Fruit fly (Drosophila melanogaster) whole organism, embryonic: ENCODE data around the gene Hexo2.

Experiments
- Adf1 ChIP-seq: fragments of 200-800 bp; sonication (Bioruptor generic); IDR thresholded peaks from 2 replicates; pipeline ENCODE4 v1.3.6; 2022; ENCODE audit warnings: missing biosample characterization, missing genetic modification characterization
- B-H2 ChIP-seq: fragments of 200-800 bp; sonication (Bioruptor generic); optimal IDR thresholded peaks from 2 replicates; lab custom pipeline; 2018; ENCODE audit warnings: missing biosample characterization, mild to moderate bottlenecking, missing genetic modification characterization
- BEAF-32 ChIP-seq: fragments of 200-800 bp; sonication (Bioruptor generic); optimal IDR thresholded peaks from 3 replicates; lab custom pipeline; 2017; ENCODE audit warnings: missing biosample characterization, missing genetic modification characterization, mild to moderate bottlenecking, moderate library complexity, missing genetic modification reagents
- Bdp1 ChIP-seq: fragments of 200-800 bp; sonication (Bioruptor generic); optimal IDR thresholded peaks from 3 replicates; lab custom pipeline; 2016; ENCODE audit warnings: missing biosample characterization, missing genetic modification characterization
- CG12071 ChIP-seq: fragments of 200-800 bp; sonication (Bioruptor generic); optimal IDR thresholded peaks from 3 replicates; lab custom pipeline; 2018; ENCODE audit warnings: missing biosample characterization, mild to moderate bottlenecking, missing genetic modification characterization
- CG12236 ChIP-seq: fragments of 200-800 bp; sonication (Bioruptor generic); optimal IDR thresholded peaks from 2 replicates; lab custom pipeline; 2016; ENCODE audit warnings: missing biosample characterization, missing genetic modification characterization
- CG15269 ChIP-seq: fragments of 200-800 bp; sonication (Bioruptor generic); optimal IDR thresholded peaks from 2 replicates; lab custom pipeline; 2018; ENCODE audit warnings: missing biosample characterization, mild to moderate bottlenecking, missing genetic modification characterization, moderate library complexity
- CG15696 ChIP-seq: fragments of 200-800 bp; sonication (Bioruptor generic); optimal IDR thresholded peaks from 2 replicates; lab custom pipeline; 2019; ENCODE audit warnings: missing biosample characterization, mild to moderate bottlenecking, missing genetic modification characterization, moderate library complexity
- CG1647 ChIP-seq: fragments of 200-800 bp; sonication (Bioruptor generic); optimal IDR thresholded peaks from 3 replicates; lab custom pipeline; 2016; ENCODE audit warnings: missing biosample characterization, missing genetic modification characterization
- CG16813 ChIP-seq: fragments of 200-800 bp; sonication (Bioruptor generic); IDR thresholded peaks from 3 replicates; pipeline ENCODE4 v1.3.6; 2022; ENCODE audit warnings: missing biosample characterization, missing genetic modification characterization; ENCODE audit not compliant: partially characterized antibody
- CG17359 ChIP-seq: fragments of 200-800 bp; sonication (Bioruptor generic); optimal IDR thresholded peaks from 3 replicates; lab custom pipeline; 2018; ENCODE audit warnings: missing biosample characterization, mild to moderate bottlenecking, missing genetic modification characterization, moderate library complexity
- CG2199 ChIP-seq: fragments of 200-800 bp; sonication (Bioruptor generic); IDR thresholded peaks from 3 replicates; pipeline ENCODE4 v1.3.6; 2022; ENCODE audit warnings: missing biosample characterization, missing genetic modification characterization
- CG3065 ChIP-seq: fragments of 200-800 bp; sonication (Bioruptor generic); optimal IDR thresholded peaks from 2 replicates; lab custom pipeline; 2016; ENCODE audit warnings: missing biosample characterization, missing genetic modification characterization
- CG6175 ChIP-seq: fragments of 200-800 bp; sonication (Bioruptor generic); IDR thresholded peaks from 3 replicates; pipeline ENCODE4 v1.3.6; 2022; ENCODE audit warnings: missing biosample characterization, missing genetic modification characterization
- CG6654 ChIP-seq: fragments of 200-800 bp; sonication (Bioruptor generic); optimal IDR thresholded peaks from 2 replicates; lab custom pipeline; 2017; ENCODE audit warnings: missing biosample characterization, mild to moderate bottlenecking, missing genetic modification characterization
- CG7839 ChIP-seq: fragments of 200-800 bp; sonication (Bioruptor generic); optimal IDR thresholded peaks from 3 replicates; lab custom pipeline; 2018; ENCODE audit warnings: missing biosample characterization, mild to moderate bottlenecking, missing genetic modification characterization, moderate library complexity
- CG8478 ChIP-seq: fragments of >200 bp; optimal IDR thresholded peaks from 2 replicates; lab custom pipeline; 2018
- CG9797 ChIP-seq: fragments of 200-800 bp; sonication (Bioruptor generic); optimal IDR thresholded peaks from 3 replicates; lab custom pipeline; 2018; ENCODE audit warnings: missing biosample characterization, mild to moderate bottlenecking, missing genetic modification characterization
- Chrac-16 ChIP-seq: fragments of 200-800 bp; sonication (Bioruptor generic); optimal IDR thresholded peaks from 3 replicates; lab custom pipeline; 2016; ENCODE audit warnings: missing biosample characterization, missing genetic modification characterization
- D19B ChIP-seq: fragments of 200-800 bp; sonication (Bioruptor generic); optimal IDR thresholded peaks from 2 replicates; lab custom pipeline; 2017; ENCODE audit warnings: missing biosample characterization, mild to moderate bottlenecking, missing genetic modification characterization
- Dek ChIP-seq: fragments of 200-800 bp; sonication (Bioruptor generic); optimal IDR thresholded peaks from 3 replicates; lab custom pipeline; 2019; ENCODE audit warnings: missing biosample characterization, mild to moderate bottlenecking, missing genetic modification characterization, moderate library complexity
- Dfd ChIP-seq, 2 experiments: fragments of >200 bp; optimal IDR thresholded peaks; 2 replicates each; lab custom pipeline; 2017; ENCODE audit warnings: missing biosample characterization in 2 of 2, missing genetic modification characterization in 2 of 2
- Doc3 ChIP-seq: fragments of 200-800 bp; sonication (Bioruptor generic); IDR thresholded peaks from 3 replicates; pipeline ENCODE4 v1.3.6; 2022; ENCODE audit warnings: missing biosample characterization, missing genetic modification characterization; ENCODE audit not compliant: partially characterized antibody
- ERR ChIP-seq: fragments of 200-800 bp; sonication (Bioruptor generic); optimal IDR thresholded peaks from 2 replicates; lab custom pipeline; 2016; ENCODE audit warnings: missing biosample characterization, missing genetic modification characterization
- Gsc ChIP-seq: fragments of 200-800 bp; sonication (Bioruptor generic); IDR thresholded peaks from 2 replicates; pipeline ENCODE4 v1.3.6; 2022; ENCODE audit warnings: missing biosample characterization, missing genetic modification characterization
- Hand ChIP-seq: fragments of 200-800 bp; sonication (Bioruptor generic); optimal IDR thresholded peaks from 2 replicates; lab custom pipeline; 2017; ENCODE audit warnings: mild to moderate bottlenecking, missing biosample characterization, missing genetic modification reagents, missing genetic modification characterization
- Hr51 ChIP-seq, 2 experiments: fragments of 200-800 bp; sonication (Bioruptor generic); optimal IDR thresholded peaks; 2 replicates in 1 of 2; 3 replicates in 1 of 2; lab custom pipeline; 2016 to 2018; ENCODE audit warnings: missing biosample characterization in 2 of 2, missing genetic modification characterization in 2 of 2, mild to moderate bottlenecking in 1 of 2, moderate library complexity in 1 of 2
- Hsf ChIP-seq: fragments of 200-800 bp; sonication (Bioruptor generic); optimal IDR thresholded peaks from 3 replicates; lab custom pipeline; 2016; ENCODE audit warnings: missing biosample characterization, missing genetic modification characterization
- Lpt ChIP-seq: fragments of >200 bp; optimal IDR thresholded peaks from 2 replicates; lab custom pipeline; 2018; ENCODE audit warnings: missing biosample characterization, missing genetic modification characterization
- ase ChIP-seq: fragments of 200-800 bp; sonication (Bioruptor generic); IDR thresholded peaks from 3 replicates; pipeline ENCODE4 v1.3.6; 2022; ENCODE audit warnings: missing biosample characterization, missing genetic modification characterization
- bbx ChIP-seq: fragments of 200-800 bp; sonication (Bioruptor generic); IDR thresholded peaks from 2 replicates; pipeline ENCODE4 v1.3.6; 2022; ENCODE audit warnings: missing biosample characterization, missing genetic modification characterization; ENCODE audit not compliant: partially characterized antibody
- bcd ChIP-seq: fragments of 200-800 bp; sonication (Bioruptor generic); optimal IDR thresholded peaks from 2 replicates; lab custom pipeline; 2017; ENCODE audit warnings: missing biosample characterization, mild to moderate bottlenecking, missing genetic modification characterization
- dimm ChIP-seq: fragments of 200-800 bp; sonication (Bioruptor generic); IDR thresholded peaks from 2 replicates; pipeline ENCODE4 v1.3.6; 2022; ENCODE audit warnings: missing biosample characterization, missing genetic modification characterization
- fu2 ChIP-seq: fragments of 200-800 bp; sonication (Bioruptor generic); optimal IDR thresholded peaks from 2 replicates; lab custom pipeline; 2016; ENCODE audit warnings: missing biosample characterization, missing genetic modification characterization
- gcm2 ChIP-seq: fragments of 200-800 bp; sonication (Bioruptor generic); optimal IDR thresholded peaks from 2 replicates; lab custom pipeline; 2016; ENCODE audit warnings: missing biosample characterization, missing genetic modification characterization
- gsb-n ChIP-seq: fragments of 200-800 bp; sonication (Bioruptor generic); optimal IDR thresholded peaks from 3 replicates; lab custom pipeline; 2018; ENCODE audit warnings: missing biosample characterization, mild to moderate bottlenecking, missing genetic modification characterization
- hth ChIP-seq: fragments of >200 bp; optimal IDR thresholded peaks from 2 replicates; lab custom pipeline; 2017; ENCODE audit warnings: inconsistent platforms
- jing ChIP-seq: fragments of 200-800 bp; sonication (Bioruptor generic); optimal IDR thresholded peaks from 2 replicates; lab custom pipeline; 2018; ENCODE audit warnings: missing biosample characterization, mild to moderate bottlenecking, missing genetic modification characterization
- kay ChIP-seq: fragments of 200-800 bp; sonication (Bioruptor generic); optimal IDR thresholded peaks from 2 replicates; lab custom pipeline; 2016; ENCODE audit warnings: missing biosample characterization, missing genetic modification characterization
- lov ChIP-seq, 2 experiments: fragments of 200-800 bp in 1 of 2; fragments of >200 bp in 1 of 2; sonication (Bioruptor generic) in 1 of 2; IDR thresholded peaks in 1 of 2; optimal IDR thresholded peaks in 1 of 2; 2 replicates in 1 of 2; 3 replicates in 1 of 2; pipeline versions ENCODE4 v1.3.6 to Lab custom; 2017 to 2022; ENCODE audit warnings: missing biosample characterization in 1 of 2, missing genetic modification characterization in 1 of 2
- nerfin-1 ChIP-seq: fragments of 200-800 bp; sonication (Bioruptor generic); optimal IDR thresholded peaks from 3 replicates; lab custom pipeline; 2019; ENCODE audit warnings: missing biosample characterization, mild to moderate bottlenecking, missing genetic modification characterization, moderate library complexity
- otp ChIP-seq: fragments of 200-800 bp; sonication (Bioruptor generic); IDR thresholded peaks from 3 replicates; pipeline ENCODE4, ENCODE4 v1.3.6; 2022; ENCODE audit warnings: missing biosample characterization, missing genetic modification characterization
- pros ChIP-seq: fragments of 200-800 bp; sonication (Bioruptor generic); optimal IDR thresholded peaks from 3 replicates; lab custom pipeline; 2019; ENCODE audit warnings: missing biosample characterization, mild to moderate bottlenecking, missing genetic modification characterization, moderate library complexity
- salm ChIP-seq: fragments of 200-800 bp; sonication (Bioruptor generic); optimal IDR thresholded peaks from 2 replicates; lab custom pipeline; 2018; ENCODE audit warnings: missing biosample characterization, mild to moderate bottlenecking, missing genetic modification characterization
- seq ChIP-seq: fragments of 200-800 bp; sonication (Bioruptor generic); IDR thresholded peaks from 2 replicates; pipeline ENCODE4 v1.3.6; 2022; ENCODE audit warnings: missing biosample characterization, missing genetic modification characterization
- ssp ChIP-seq: fragments of 200-800 bp; sonication (Bioruptor generic); IDR thresholded peaks from 2 replicates; pipeline ENCODE4 v1.3.6; 2022; ENCODE audit warnings: missing biosample characterization, missing genetic modification characterization
- tup ChIP-seq: fragments of 200-800 bp; sonication (Bioruptor generic); optimal IDR thresholded peaks from 2 replicates; lab custom pipeline; 2016; ENCODE audit warnings: missing biosample characterization, mild to moderate bottlenecking, missing genetic modification characterization, moderate library complexity
- unpg ChIP-seq: fragments of 200-800 bp; sonication (Bioruptor generic); optimal IDR thresholded peaks from 3 replicates; lab custom pipeline; 2018; ENCODE audit warnings: missing biosample characterization, mild to moderate bottlenecking, missing genetic modification characterization, moderate library complexity
- zfh1 ChIP-seq: fragments of 200-800 bp; sonication (Bioruptor generic); IDR thresholded peaks from 3 replicates; pipeline ENCODE4 v1.3.6; 2022; ENCODE audit warnings: missing biosample characterization, missing genetic modification characterization

The Hexo2 gene

dm6 chrX:8681189-8681821 is 28.1 kb upstream of the Hexo2 start, which contains the start of gene CAH3 (continued):
- TF ChIP-seq nerfin-1 (tag; lab: Kevin White, UChicago) (peak; percentile 92), otp (GFP tag; lab: Robert Waterston, UW) (peak; percentile 86), bcd (GFP tag; lab: Kevin White, UChicago) (peak; percentile 93), Dfd (GFP tag; optimal IDR thresholded peaks at IDR 0.05; lab: Kevin White, UChicago) (no peak), zfh1 (GFP tag; lab: Robert Waterston, UW) (peak; percentile 96), CG15696 (tag; lab: Kevin White, UChicago) (peak; percentile 94), ase (GFP tag; lab: Robert Waterston, UW) (peak; percentile 85), dimm (GFP tag; lab: Robert Waterston, UW) (peak; percentile 62), Dek (tag; lab: Kevin White, UChicago) (peak; percentile 92), gsb-n (peak; percentile 88), Doc3 (GFP tag; lab: Robert Waterston, UW) (no peak), CG2199 (peak; percentile 74; the same call in 1 of the 3 replicates), CG16813 (GFP tag; lab: Robert Waterston, UW) (peak; percentile 33; the same call in 1 of the 3 replicates), Bdp1 (GFP tag; lab: Kevin White, UChicago) (peak; percentile 86), tup (GFP tag; lab: Kevin White, UChicago) (peak; percentile 77), CG3065 (GFP tag; lab: Kevin White, UChicago) (peak; percentile 80), gcm2 (peak; percentile 77), unpg (GFP tag; lab: Kevin White, UChicago) (peak; percentile 96), Hand (GFP tag; lab: Kevin White, UChicago) (peak; percentile 90), CG1647 (GFP tag; lab: Kevin White, UChicago) (peak; percentile 91), CG15269 (tag; lab: Kevin White, UChicago) (peak; percentile 95), CG6654 (GFP tag; lab: Kevin White, UChicago) (peak; percentile 82), CG6175 (GFP tag; lab: Robert Waterston, UW) (peak; percentile 80; the same call in 2 of the 3 replicates), CG7839 (tag; lab: Kevin White, UChicago) (peak; percentile 95), hth (no peak), Chrac-16 (GFP tag; lab: Kevin White, UChicago) (peak; percentile 91), Adf1 (peak; percentile 55), ERR (GFP tag; lab: Kevin White, UChicago) (peak; percentile 86), kay (GFP tag; lab: Kevin White, UChicago) (peak; percentile 77), BEAF-32 (peak; percentile 44), Hr51 (GFP tag; optimal IDR thresholded peaks at IDR 0.05; lab: Kevin White, UChicago) (peak; percentile 91 to 95), ssp (peak; percentile 71), seq (GFP tag; lab: Robert Waterston, UW) (peak; percentile 91), CG8478 (lab: Kevin White, UChicago) (no peak), pros (GFP tag; lab: Kevin White, UChicago) (peak; percentile 50), D19B (peak; percentile 86), Gsc (peak; percentile 62), CG12236 (GFP tag; lab: Kevin White, UChicago) (peak; percentile 91), lov (optimal IDR thresholded peaks at IDR 0.05; lab: Kevin White, UChicago) (no peak), lov (GFP tag; IDR thresholded peaks at IDR 0.05; lab: Robert Waterston, UW) (peak; percentile 93), bbx (GFP tag; lab: Robert Waterston, UW) (peak; percentile 37; the same call in 1 of the 2 replicates), CG9797 (GFP tag; lab: Kevin White, UChicago) (peak; percentile 63), Lpt (GFP tag; lab: Kevin White, UChicago) (no peak), fu2 (GFP tag; lab: Kevin White, UChicago) (peak; percentile 92), Hsf (GFP tag; lab: Kevin White, UChicago) (peak; percentile 95), B-H2 (peak; percentile 92), jing (GFP tag; lab: Kevin White, UChicago) (peak; percentile 87), CG12071 (GFP tag; lab: Kevin White, UChicago) (peak; percentile 94), CG17359 (peak; percentile 92), salm (peak; percentile 84)
